Worm (Caenorhabditis elegans) whole organism, midembryonic: ENCODE data around the gene C12D5.4.

ENCODE experiments used
- T22C8.4 ChIP-seq: fragments of 200-800 bp; sonication (Bioruptor generic); IDR thresholded peaks from 2 replicates; pipeline ENCODE4 v1.3.6; 2022; ENCODE audit warnings: missing genetic modification characterization, missing compliant biosample characterization
- cog-1 ChIP-seq: sonication (generic microtip); optimal IDR thresholded peaks from 2 replicates; lab custom pipeline; 2016; ENCODE audit warnings: missing genetic modification characterization, missing compliant biosample characterization
- flt-1 ChIP-seq: fragments of 200-800 bp; sonication (Bioruptor generic); IDR thresholded peaks from 2 replicates; pipeline ENCODE4 v1.3.6; 2022; ENCODE audit warnings: missing genetic modification characterization, missing compliant biosample characterization
- klf-2 ChIP-seq: fragments of 200-800 bp; sonication (Bioruptor generic); conservative IDR thresholded peaks from 2 replicates; pipeline ENCODE4 v1.3.6; 2022; ENCODE audit warnings: missing genetic modification reagents, missing genetic modification characterization, missing compliant biosample characterization
- ref-1 ChIP-seq: fragments of 200-800 bp; sonication (Bioruptor generic); conservative IDR thresholded peaks from 2 replicates; pipeline ENCODE4 v1.3.6; 2022; ENCODE audit warnings: missing genetic modification reagents, missing genetic modification characterization, missing compliant biosample characterization
- tab-1 ChIP-seq: fragments of 200-800 bp; sonication (Bioruptor generic); IDR thresholded peaks from 2 replicates; pipeline ENCODE4 v1.3.6; 2022; ENCODE audit warnings: missing genetic modification characterization, missing compliant biosample characterization
- ztf-23 ChIP-seq: fragments of 200-800 bp; sonication (Bioruptor generic); IDR thresholded peaks from 2 replicates; pipeline ENCODE4 v1.3.6; 2022; ENCODE audit warnings: missing genetic modification reagents, missing genetic modification characterization, missing compliant biosample characterization
- ztf-29 ChIP-seq: fragments of 200-800 bp; sonication (Bioruptor generic); IDR thresholded peaks from 2 replicates; pipeline ENCODE4 v1.3.6; 2022; ENCODE audit warnings: missing genetic modification reagents, missing genetic modification characterization, missing compliant biosample characterization

ce11 chrV:7651757-7652156 lies 20.6 kb upstream of the C12D5.4 start, which contains the start of gene srh-234:
- TF ChIP-seq flt-1 (no peak), ref-1 (GFP tag; lab: Robert Waterston, UW) (no peak), ztf-29 (GFP tag; lab: Robert Waterston, UW) (no peak), cog-1 (tag; lab: Kevin White, UChicago) (no peak), ztf-23 (GFP tag; lab: Robert Waterston, UW) (no peak), T22C8.4 (GFP tag; lab: Robert Waterston, UW) (no peak), tab-1 (no peak), klf-2 (GFP tag; lab: Robert Waterston, UW) (no peak)
